Worm (Caenorhabditis elegans): ENCODE measurements around the gene mel-32.

ce11 chrIII:6467005-6467404 is 24.2 kb upstream of the mel-32 start, which contains the start of gene T26A5.2:
- TF ChIP-seq spr-1 (tag; optimal IDR thresholded peaks at IDR 0.05) (no peak), ces-1 (GFP tag; optimal IDR thresholded peaks at IDR 0.05) (no peak), F10B5.3 (tag; optimal IDR thresholded peaks at IDR 0.05) (no peak), lin-13 (GFP tag; optimal IDR thresholded peaks at IDR 0.05) (no peak), duxl-1 (tag; optimal IDR thresholded peaks at IDR 0.05; ENCODE audit: poor library complexity) (no peak), nhr-237 (tag; optimal IDR thresholded peaks at IDR 0.05) (no peak)
